Worm (Caenorhabditis elegans): Measurements from ENCODE around the gene srx-90.

ce11 chrV:11539502-11539901 is 41.4 kb upstream of the srx-90 start:
- TF ChIP-seq pha-4 (tag; optimal IDR thresholded peaks at IDR 0.05) (no peak), nhr-11 (tag; optimal IDR thresholded peaks at IDR 0.05) (no peak), ama-1 (optimal IDR thresholded peaks at IDR 0.05) (no peak), zag-1 (tag; optimal IDR thresholded peaks at IDR 0.05) (no peak), nhr-77 (tag; optimal IDR thresholded peaks at IDR 0.05) (no peak), fos-1 (tag; optimal IDR thresholded peaks at IDR 0.05) (no peak), ztf-11 (tag; optimal IDR thresholded peaks at IDR 0.05) (no peak), mdl-1 (tag; optimal IDR thresholded peaks at IDR 0.05) (no peak), unc-62 (GFP tag; optimal IDR thresholded peaks at IDR 0.05) (no peak), nhr-25 (tag; optimal IDR thresholded peaks at IDR 0.05) (no peak), elt-2 (tag; optimal IDR thresholded peaks at IDR 0.05) (no peak), aly-2 (tag; optimal IDR thresholded peaks at IDR 0.05) (no peak), nhr-12 (tag; optimal IDR thresholded peaks at IDR 0.05) (no peak)

All from whole organism, L3 larva.